Worm (Caenorhabditis elegans): Measurements from ENCODE around the gene srh-109.

The srh-109 gene

DNA sequence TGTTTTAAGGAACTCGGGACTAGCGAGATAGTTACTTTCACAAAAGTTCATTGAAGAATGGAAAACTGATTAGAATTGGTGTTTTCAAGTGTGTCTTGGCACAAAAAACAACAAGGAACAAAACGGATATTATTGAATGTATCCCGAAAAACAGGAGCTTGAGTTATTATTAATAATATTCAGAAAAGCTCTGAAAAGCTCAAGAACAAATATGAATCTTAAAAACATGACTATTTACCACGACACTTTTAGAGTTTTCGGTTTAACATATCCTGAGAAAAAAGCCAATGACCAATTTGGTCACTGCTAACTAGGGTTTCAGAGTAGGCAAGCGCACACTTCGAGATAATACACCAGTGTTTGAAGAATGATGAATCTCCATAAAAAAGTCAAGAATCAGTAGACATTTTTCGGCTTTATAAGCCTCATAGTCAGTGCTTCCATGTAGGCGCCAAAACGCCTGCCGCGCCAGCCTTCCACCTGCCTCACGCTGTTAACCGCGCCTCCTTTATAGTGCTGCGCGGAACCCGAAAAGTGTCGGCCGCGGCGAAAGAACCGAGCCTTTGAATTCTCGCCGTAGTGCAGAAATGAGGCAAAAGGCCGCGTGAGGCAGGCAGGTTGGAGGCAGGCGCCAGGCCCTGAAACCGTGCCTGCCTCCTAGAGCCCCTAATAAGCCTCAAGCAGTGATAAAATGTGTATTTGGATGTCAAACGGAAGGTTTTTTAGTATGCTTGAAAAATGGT is 8.1 kb downstream of the srh-109 start, which contains the start of gene srh-236:
Gene srh-236 (minus strand): TSS at position 51 of the 743 bp plus-strand sequence.
- TF ChIP-seq hlh-13 (GFP tag; optimal IDR thresholded peaks at IDR 0.05) (no peak), hlh-8 (tag; optimal IDR thresholded peaks at IDR 0.05) (no peak), unc-3 (GFP tag; conservative IDR thresholded peaks at IDR 0.05) (no peak), unc-3 (tag; optimal IDR thresholded peaks at IDR 0.05) (no peak), pag-3 (tag; optimal IDR thresholded peaks at IDR 0.05; ENCODE audit: borderline replicate concordance) (peak; percentile 59), T23F11.4 (GFP tag; optimal IDR thresholded peaks at IDR 0.05) (no peak)

ce11 chrV:17208045-17208444 is 12.2 kb downstream of the srh-109 start, which contains the start of gene Y68A4A.13:
Y68A4A.13 (minus strand) TSS chrV:17208145.
- TF ChIP-seq dmd-4 (tag; optimal IDR thresholded peaks at IDR 0.05; ENCODE audit: borderline replicate concordance) (no peak), hlh-8 (tag; optimal IDR thresholded peaks at IDR 0.05) (no peak), C38D4.7 (GFP tag; optimal IDR thresholded peaks at IDR 0.05) (no peak), fkh-6 (tag; optimal IDR thresholded peaks at IDR 0.05) (no peak), T23F11.4 (GFP tag; optimal IDR thresholded peaks at IDR 0.05) (no peak), hlh-13 (GFP tag; optimal IDR thresholded peaks at IDR 0.05) (no peak), elt-4 (tag; optimal IDR thresholded peaks at IDR 0.05) (no peak), pha-4 (tag; optimal IDR thresholded peaks at IDR 0.05) (no peak), npax-4 (tag; optimal IDR thresholded peaks at IDR 0.05) (no peak), fkh-10 (GFP tag; optimal IDR thresholded peaks at IDR 0.05) (no peak), sox-4 (tag; optimal IDR thresholded peaks at IDR 0.05) (no peak), pax-1 (tag; optimal IDR thresholded peaks at IDR 0.05) (no peak), ceh-45 (GFP tag; IDR thresholded peaks at IDR 0.05) (no peak), ahr-1 (tag; optimal IDR thresholded peaks at IDR 0.05) (no peak), unc-86 (tag; optimal IDR thresholded peaks at IDR 0.05) (no peak), nfya-1 (tag; optimal IDR thresholded peaks at IDR 0.05) (no peak), elt-2 (tag; optimal IDR thresholded peaks at IDR 0.05) (no peak), F13H6.1 (tag; optimal IDR thresholded peaks at IDR 0.05) (no peak), pros-1 (tag; optimal IDR thresholded peaks at IDR 0.05) (no peak)

DNA sequence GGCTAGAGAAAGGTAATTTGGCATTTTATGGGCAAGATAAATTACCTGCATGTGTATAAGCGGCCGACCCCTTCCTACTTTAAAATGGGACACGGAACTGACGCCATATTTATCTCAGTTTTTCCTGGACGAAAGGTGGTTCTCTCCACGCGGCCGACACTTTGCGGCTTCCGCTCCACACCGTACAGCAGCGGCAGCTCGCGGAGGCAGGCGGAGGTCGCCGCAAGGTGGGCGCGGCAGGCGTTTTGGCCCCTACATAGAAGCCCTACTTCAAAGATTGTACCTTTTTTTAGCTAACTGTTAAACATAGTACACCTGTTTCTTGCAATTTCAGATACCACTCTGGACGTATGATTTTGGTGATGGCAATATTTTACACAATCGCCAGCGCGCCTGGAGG is 13.8 kb downstream of the srh-109 start:
- no peak for TF ChIP-seq hlh-30 (tag; optimal IDR thresholded peaks at IDR 0.05; ENCODE audit: insufficient read depth)
- no peak for TF ChIP-seq ceh-6 (GFP tag; optimal IDR thresholded peaks at IDR 0.05)
- no peak for TF ChIP-seq npax-4 (tag; optimal IDR thresholded peaks at IDR 0.05)
- no peak for TF ChIP-seq F13H6.1 (tag; optimal IDR thresholded peaks at IDR 0.05)
- no peak for TF ChIP-seq pqm-1 (tag; optimal IDR thresholded peaks at IDR 0.05)
- no peak for TF ChIP-seq pha-4 (tag; optimal IDR thresholded peaks at IDR 0.05)
- TF ChIP-seq C08G9.2 (tag; optimal IDR thresholded peaks at IDR 0.05), result no peak
- no peak for TF ChIP-seq pax-1 (tag; optimal IDR thresholded peaks at IDR 0.05)
- no peak for TF ChIP-seq hlh-8 (tag; optimal IDR thresholded peaks at IDR 0.05)
- no peak for TF ChIP-seq pha-2 (tag; optimal IDR thresholded peaks at IDR 0.05)
- TF ChIP-seq fax-1 (tag; optimal IDR thresholded peaks at IDR 0.05), result no peak
- no peak for TF ChIP-seq ceh-19 (GFP tag; optimal IDR thresholded peaks at IDR 0.05)
- no peak for TF ChIP-seq T23F11.4 (GFP tag; optimal IDR thresholded peaks at IDR 0.05)
- no peak for TF ChIP-seq ets-4 (tag; optimal IDR thresholded peaks at IDR 0.05)
- no peak for TF ChIP-seq unc-86 (tag; optimal IDR thresholded peaks at IDR 0.05)
- TF ChIP-seq nhr-11 (tag; optimal IDR thresholded peaks at IDR 0.05), result no peak
- TF ChIP-seq ref-2 (tag; optimal IDR thresholded peaks at IDR 0.05), result no peak
- no peak for TF ChIP-seq fkh-6 (tag; optimal IDR thresholded peaks at IDR 0.05)
- no peak for TF ChIP-seq dmd-4 (tag; optimal IDR thresholded peaks at IDR 0.05; ENCODE audit: borderline replicate concordance)

ce11 chrV:17201847-17202246 is 18.4 kb downstream of the srh-109 start, which contains the start of gene Y68A4A.10:
Y68A4A.10 (plus strand) TSS chrV:17202147.
- TF ChIP-seq ceh-9 (tag; optimal IDR thresholded peaks at IDR 0.05) (no peak), sox-2 (GFP tag; IDR thresholded peaks at IDR 0.05) (no peak), elt-2 (tag; optimal IDR thresholded peaks at IDR 0.05) (no peak), madf-2 (tag; optimal IDR thresholded peaks at IDR 0.05) (no peak), unc-86 (tag; optimal IDR thresholded peaks at IDR 0.05) (no peak), ceh-31 (tag; optimal IDR thresholded peaks at IDR 0.05) (no peak), unc-42 (tag; optimal IDR thresholded peaks at IDR 0.05) (no peak), ceh-30 (tag; optimal IDR thresholded peaks at IDR 0.05) (no peak), odd-2 (tag; optimal IDR thresholded peaks at IDR 0.05) (no peak)
